Fruit fly (Drosophila melanogaster): ENCODE results near the gene CG17493.

Gene CG17493

DNA sequence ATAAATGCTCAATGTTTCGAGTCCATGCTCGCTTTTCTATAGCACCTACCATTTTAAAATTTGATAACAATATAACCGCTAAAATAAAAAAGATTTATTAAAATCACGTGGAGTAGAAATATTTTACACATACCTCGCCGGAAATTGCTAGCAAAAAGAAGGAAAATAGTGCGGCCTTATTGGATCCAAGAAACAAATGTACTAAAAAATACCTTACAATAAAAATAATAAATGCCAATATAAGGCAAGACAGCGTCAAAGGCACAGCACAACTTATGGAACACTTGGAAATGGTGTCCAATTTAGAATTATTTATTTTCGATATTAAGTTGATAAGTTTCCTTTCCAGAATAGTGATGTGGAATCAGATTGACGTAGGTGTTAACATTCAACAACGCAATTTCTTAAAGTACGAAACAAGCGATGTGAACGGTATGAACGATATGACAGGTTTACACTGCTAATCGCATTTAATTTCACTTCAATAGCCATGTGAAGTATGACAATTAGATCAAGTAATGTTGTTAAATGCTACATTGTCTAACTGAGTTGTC lies 13.3 kb upstream of the CG17493 start, which contains the start of gene RpL5 (continued):
- peak; percentile 3 for TF ChIP-seq Sry-β (GFP tag; optimal IDR thresholded peaks at IDR 0.05)
- TF ChIP-seq CG31365 (tag; optimal IDR thresholded peaks at IDR 0.05): no peak
- TF ChIP-seq onecut (GFP tag; IDR thresholded peaks at IDR 0.05): peak; percentile 43
- TF ChIP-seq CG8478 (optimal IDR thresholded peaks at IDR 0.05): no peak
- TF ChIP-seq ase (GFP tag; IDR thresholded peaks at IDR 0.05): no peak; the same call in 1 of the 3 replicates
- no peak for TF ChIP-seq shn (GFP tag; optimal IDR thresholded peaks at IDR 0.05)
- peak; percentile 100 for TF ChIP-seq CG30020 (tag; optimal IDR thresholded peaks at IDR 0.05)
- peak; percentile 62 for TF ChIP-seq pzg (GFP tag; optimal IDR thresholded peaks at IDR 0.05)
- peak; percentile 98 for TF ChIP-seq CG11723 (GFP tag; optimal IDR thresholded peaks at IDR 0.05)
- TF ChIP-seq pfk (GFP tag; optimal IDR thresholded peaks at IDR 0.05): peak; percentile 91
- TF ChIP-seq CG15073 (GFP tag; optimal IDR thresholded peaks at IDR 0.05): no peak
- peak; percentile 9 for TF ChIP-seq CG30403 (GFP tag; optimal IDR thresholded peaks at IDR 0.05)
- no peak for TF ChIP-seq CG13287 (GFP tag; IDR thresholded peaks at IDR 0.05; ENCODE audit: partially characterized antibody)
- no peak for TF ChIP-seq kah (GFP tag; optimal IDR thresholded peaks at IDR 0.05)
- TF ChIP-seq CG11093 (GFP tag; IDR thresholded peaks at IDR 0.05): no peak
- TF ChIP-seq nmo (GFP tag; optimal IDR thresholded peaks at IDR 0.05): peak; percentile 74
- TF ChIP-seq CG17912 (GFP tag; optimal IDR thresholded peaks at IDR 0.05): peak; percentile 12
- TF ChIP-seq pan (optimal IDR thresholded peaks at IDR 0.05): no peak
- TF ChIP-seq pan (GFP tag; optimal IDR thresholded peaks at IDR 0.05 in 1 of 2, IDR thresholded peaks at IDR 0.05 in 1 of 2): no peak
- TF ChIP-seq Scr (GFP tag; IDR thresholded peaks at IDR 0.05; ENCODE audit: partially characterized antibody): no peak
- no peak for TF ChIP-seq CG1792 (GFP tag; optimal IDR thresholded peaks at IDR 0.05)
- 0 out of 2 replicates have a peak, but pooled peaks have one; percentile 9 for TF ChIP-seq sens-2 (GFP tag; IDR thresholded peaks at IDR 0.05)
- no peak for TF ChIP-seq CG3407 (GFP tag; optimal IDR thresholded peaks at IDR 0.05)
- peak; percentile 31 for TF ChIP-seq Atf3 (GFP tag; optimal IDR thresholded peaks at IDR 0.05)
- TF ChIP-seq twi (tag; optimal IDR thresholded peaks at IDR 0.05): peak; percentile 26
- TF ChIP-seq ac (GFP tag; optimal IDR thresholded peaks at IDR 0.05): no peak
- TF ChIP-seq CG1024 (GFP tag; IDR thresholded peaks at IDR 0.05): peak; percentile 99
- no peak for TF ChIP-seq CG4328 (GFP tag; optimal IDR thresholded peaks at IDR 0.05)
- peak; percentile 13 for TF ChIP-seq Bteb2 (GFP tag; optimal IDR thresholded peaks at IDR 0.05)
- no peak for TF ChIP-seq lab (GFP tag; optimal IDR thresholded peaks at IDR 0.05)
- TF ChIP-seq ewg (GFP tag; optimal IDR thresholded peaks at IDR 0.05): no peak
- TF ChIP-seq Dref (GFP tag; IDR thresholded peaks at IDR 0.05): no peak
- TF ChIP-seq rib (GFP tag; IDR thresholded peaks at IDR 0.05): no peak
- no peak for TF ChIP-seq insv (GFP tag; optimal IDR thresholded peaks at IDR 0.05)
- no peak for TF ChIP-seq CG10274 (GFP tag; optimal IDR thresholded peaks at IDR 0.05)
- peak; percentile 4 for TF ChIP-seq Elba2 (GFP tag; optimal IDR thresholded peaks at IDR 0.05)
- peak; percentile 29 for TF ChIP-seq CG7839 (tag; optimal IDR thresholded peaks at IDR 0.05)
- TF ChIP-seq CG17385 (GFP tag; optimal IDR thresholded peaks at IDR 0.05): peak; percentile 69
- TF ChIP-seq knrl (GFP tag; IDR thresholded peaks at IDR 0.05; ENCODE audit: partially characterized antibody): no peak; the same call in 2 of the 3 replicates
- TF ChIP-seq PHDP (tag; optimal IDR thresholded peaks at IDR 0.05): peak; percentile 59
- peak; percentile 60 for TF ChIP-seq CG17568 (GFP tag; optimal IDR thresholded peaks at IDR 0.05)
- peak; percentile 71 for TF ChIP-seq gfzf (GFP tag; optimal IDR thresholded peaks at IDR 0.05)
- peak; percentile 97 for TF ChIP-seq Ets65A (GFP tag)
- TF ChIP-seq CG12942 (GFP tag; optimal IDR thresholded peaks at IDR 0.05): no peak
- TF ChIP-seq Hmr (GFP tag; optimal IDR thresholded peaks at IDR 0.05): peak; percentile 63
- peak; percentile 14 for TF ChIP-seq fd102C (GFP tag; optimal IDR thresholded peaks at IDR 0.05)
- TF ChIP-seq CG14667 (GFP tag; IDR thresholded peaks at IDR 0.05): peak; percentile 77
- peak; percentile 21 for TF ChIP-seq CG13424 (tag; optimal IDR thresholded peaks at IDR 0.05)
- peak; percentile 87 for TF ChIP-seq NC2β (GFP tag; optimal IDR thresholded peaks at IDR 0.05)
- TF ChIP-seq Lhr (GFP tag; optimal IDR thresholded peaks at IDR 0.05): peak; percentile 84
